Worm (Caenorhabditis elegans): Measurements from ENCODE around the gene ZK632.2.

DNA sequence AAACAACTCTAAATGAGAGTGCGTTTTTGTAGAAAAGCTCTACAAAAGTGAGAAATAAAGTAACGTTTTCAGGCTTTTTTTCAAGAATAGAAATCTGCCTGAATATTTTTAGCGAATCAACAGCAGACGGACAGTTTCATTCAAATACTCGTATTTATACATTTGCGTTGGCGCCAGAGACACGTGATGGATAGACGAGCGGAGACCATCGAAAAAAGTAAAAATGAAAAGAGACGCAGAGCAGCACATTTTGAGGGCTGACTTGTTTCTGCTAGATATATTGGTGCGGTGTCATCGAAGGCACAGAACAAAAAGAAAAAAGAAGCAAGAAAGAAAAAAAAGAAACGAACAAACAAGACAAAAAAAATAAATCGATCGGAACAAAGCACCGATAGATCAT lies 27.1 kb downstream of the ZK632.2 start:
- TF ChIP-seq ZK546.5 (tag; optimal IDR thresholded peaks at IDR 0.05) = no peak
- TF ChIP-seq nhr-77 (tag; optimal IDR thresholded peaks at IDR 0.05) = no peak
- TF ChIP-seq lin-39 (tag; optimal IDR thresholded peaks at IDR 0.05) = no peak
- no peak for TF ChIP-seq ztf-1 (GFP tag; conservative IDR thresholded peaks at IDR 0.05)
- TF ChIP-seq nhr-21 (tag; optimal IDR thresholded peaks at IDR 0.05) = no peak
